Fruit fly (Drosophila melanogaster) whole organism, prepupa: ENCODE data around the gene CG2993.

Experiments used
- CG16779 ChIP-seq: fragments of 200-800 bp; sonication (Bioruptor generic); optimal IDR thresholded peaks from 3 replicates; lab custom pipeline; 2017; ENCODE audit warnings: missing biosample characterization, mild to moderate bottlenecking, missing genetic modification characterization
- CG6854 ChIP-seq: fragments of 200-800 bp; sonication (Bioruptor generic); optimal IDR thresholded peaks from 2 replicates; lab custom pipeline; 2017; ENCODE audit warnings: missing biosample characterization, mild to moderate bottlenecking, missing genetic modification characterization
- CG8632 ChIP-seq: fragments of 200-800 bp; sonication (Bioruptor generic); optimal IDR thresholded peaks from 3 replicates; lab custom pipeline; 2016; ENCODE audit warnings: missing biosample characterization, missing genetic modification characterization
- Gug ChIP-seq: fragments of 200-800 bp; sonication (Bioruptor generic); IDR thresholded peaks from 2 replicates; pipeline ENCODE4 v1.3.6; 2022; ENCODE audit warnings: missing biosample characterization, missing genetic modification characterization
- Hr4 ChIP-seq: fragments of 200-800 bp; sonication (Bioruptor generic); optimal IDR thresholded peaks from 3 replicates; lab custom pipeline; 2016; ENCODE audit warnings: missing biosample characterization, missing genetic modification characterization
- Met ChIP-seq: fragments of 200-800 bp; sonication (Bioruptor generic); optimal IDR thresholded peaks from 3 replicates; lab custom pipeline; 2016; ENCODE audit warnings: missing biosample characterization, missing genetic modification characterization
- achi ChIP-seq: fragments of 200-800 bp; sonication (Bioruptor generic); optimal IDR thresholded peaks from 3 replicates; lab custom pipeline; 2016; ENCODE audit warnings: missing biosample characterization, missing genetic modification characterization
- fd85E ChIP-seq: fragments of 200-800 bp; sonication (Bioruptor generic); optimal IDR thresholded peaks from 3 replicates; lab custom pipeline; 2016; ENCODE audit warnings: missing biosample characterization, missing genetic modification characterization
- lz ChIP-seq: fragments of 200-800 bp; sonication (Bioruptor generic); optimal IDR thresholded peaks from 3 replicates; lab custom pipeline; 2016; ENCODE audit warnings: missing biosample characterization, missing genetic modification characterization
- pdm3 ChIP-seq: fragments of 200-800 bp; sonication (Bioruptor generic); optimal IDR thresholded peaks from 3 replicates; lab custom pipeline; 2016; ENCODE audit warnings: missing biosample characterization, missing genetic modification characterization

DNA sequence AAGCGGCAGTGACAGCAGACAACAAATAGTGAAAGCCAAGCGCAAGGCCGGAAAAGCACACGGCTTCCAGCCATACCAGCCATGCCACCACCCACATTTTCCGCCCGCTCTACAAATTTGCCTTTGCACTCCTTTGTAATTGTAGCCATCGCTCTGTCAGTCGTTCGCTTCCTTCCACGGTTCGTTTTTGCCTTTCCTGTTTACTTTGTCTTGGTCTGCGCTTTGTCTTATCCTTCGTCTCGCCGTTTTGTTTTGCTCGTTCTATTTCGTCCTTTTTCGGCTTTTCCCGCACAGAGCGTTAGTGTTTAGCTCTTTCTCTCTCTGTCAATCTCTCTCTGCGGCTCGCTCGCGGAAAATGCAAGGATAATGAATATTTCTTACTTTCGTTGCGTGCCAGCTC, 3.7 kb upstream of the CG2993 start:
- TF ChIP-seq lz (no peak), achi (GFP tag; lab: Kevin White, UChicago) (no peak), Gug (GFP tag; lab: Robert Waterston, UW) (no peak), Hr4 (GFP tag; lab: Kevin White, UChicago) (no peak), CG6854 (no peak), fd85E (GFP tag; lab: Kevin White, UChicago) (no peak), CG16779 (tag; lab: Kevin White, UChicago) (no peak), CG8632 (GFP tag; lab: Kevin White, UChicago) (no peak), pdm3 (GFP tag; lab: Kevin White, UChicago) (no peak), Met (GFP tag; lab: Kevin White, UChicago) (no peak)
